Fruit fly (Drosophila melanogaster) whole organism, embryonic: ENCODE data around the gene Nlg4.

Source experiments
- Antp ChIP-seq: fragments of 200-800 bp; sonication (Bioruptor generic); optimal IDR thresholded peaks from 3 replicates; lab custom pipeline; 2016; ENCODE audit warnings: missing biosample characterization, missing genetic modification characterization
- BtbVII ChIP-seq: fragments of 200-800 bp; sonication (Bioruptor generic); optimal IDR thresholded peaks from 3 replicates; lab custom pipeline; 2017; ENCODE audit warnings: missing biosample characterization, mild to moderate bottlenecking, missing genetic modification characterization
- CG10431 ChIP-seq: fragments of 200-800 bp; sonication (Bioruptor generic); optimal IDR thresholded peaks from 3 replicates; lab custom pipeline; 2018; ENCODE audit warnings: missing biosample characterization, mild to moderate bottlenecking, missing genetic modification characterization
- CG11247 ChIP-seq: fragments of 200-800 bp; sonication (Bioruptor generic); IDR thresholded peaks from 2 replicates; pipeline ENCODE4 v1.3.6; 2022; ENCODE audit warnings: missing biosample characterization, missing genetic modification characterization
- CG13296 ChIP-seq: fragments of 200-800 bp; sonication (Bioruptor generic); optimal IDR thresholded peaks from 3 replicates; lab custom pipeline; 2018; ENCODE audit warnings: missing biosample characterization, mild to moderate bottlenecking, missing genetic modification characterization
- CG14710 ChIP-seq: fragments of 200-800 bp; sonication (Bioruptor generic); optimal IDR thresholded peaks from 3 replicates; lab custom pipeline; 2019; ENCODE audit warnings: missing biosample characterization, mild to moderate bottlenecking, missing genetic modification characterization, moderate library complexity
- CG14860 ChIP-seq: fragments of 200-800 bp; sonication (Bioruptor generic); IDR thresholded peaks from 3 replicates; pipeline ENCODE4 v1.3.6; 2022; ENCODE audit warnings: missing biosample characterization, missing genetic modification characterization; ENCODE audit not compliant: partially characterized antibody
- CG15269 ChIP-seq: fragments of 200-800 bp; sonication (Bioruptor generic); optimal IDR thresholded peaks from 2 replicates; lab custom pipeline; 2018; ENCODE audit warnings: missing biosample characterization, mild to moderate bottlenecking, missing genetic modification characterization, moderate library complexity
- CG15696 ChIP-seq: fragments of 200-800 bp; sonication (Bioruptor generic); optimal IDR thresholded peaks from 2 replicates; lab custom pipeline; 2019; ENCODE audit warnings: missing biosample characterization, mild to moderate bottlenecking, missing genetic modification characterization, moderate library complexity
- CG1602 ChIP-seq: fragments of 200-800 bp; sonication (Bioruptor generic); optimal IDR thresholded peaks from 3 replicates; lab custom pipeline; 2016; ENCODE audit warnings: missing biosample characterization, missing genetic modification characterization
- CG17186 ChIP-seq: fragments of 200-800 bp; sonication (Bioruptor generic); optimal IDR thresholded peaks from 3 replicates; lab custom pipeline; 2017; ENCODE audit warnings: missing biosample characterization, missing genetic modification reagents, missing genetic modification characterization
- CG17829 ChIP-seq: fragments of 200-800 bp; optimal IDR thresholded peaks from 2 replicates; lab custom pipeline; 2019; ENCODE audit warnings: missing biosample characterization, mild to moderate bottlenecking, missing genetic modification characterization, moderate library complexity
- CG30403 ChIP-seq: fragments of 200-800 bp; sonication (Bioruptor generic); optimal IDR thresholded peaks from 3 replicates; lab custom pipeline; 2016; ENCODE audit warnings: missing biosample characterization, missing genetic modification characterization
- CG43689 ChIP-seq: fragments of 200-800 bp; sonication (Bioruptor generic); IDR thresholded peaks from 2 replicates; pipeline ENCODE4 v1.3.6; 2022; ENCODE audit warnings: missing biosample characterization, missing genetic modification characterization
- CG6654 ChIP-seq: fragments of 200-800 bp; sonication (Bioruptor generic); optimal IDR thresholded peaks from 2 replicates; lab custom pipeline; 2017; ENCODE audit warnings: missing biosample characterization, mild to moderate bottlenecking, missing genetic modification characterization
- Deaf1 ChIP-seq: fragments of 200-800 bp; optimal IDR thresholded peaks from 3 replicates; lab custom pipeline; 2019; ENCODE audit warnings: missing biosample characterization, mild to moderate bottlenecking, missing genetic modification characterization, moderate library complexity
- E2f1 ChIP-seq: fragments of 200-800 bp; sonication (Bioruptor generic); IDR thresholded peaks from 2 replicates; pipeline ENCODE4 v1.3.6; 2022; ENCODE audit warnings: missing biosample characterization, missing genetic modification characterization
- ERR ChIP-seq: fragments of 200-800 bp; sonication (Bioruptor generic); optimal IDR thresholded peaks from 2 replicates; lab custom pipeline; 2016; ENCODE audit warnings: missing biosample characterization, missing genetic modification characterization
- Ets65A ChIP-seq: fragments of 200-800 bp; sonication (Bioruptor generic); peaks from one replicate; lab custom pipeline; 2016; ENCODE audit warnings: missing biosample characterization, missing genetic modification characterization
- Gsc ChIP-seq: fragments of 200-800 bp; sonication (Bioruptor generic); IDR thresholded peaks from 2 replicates; pipeline ENCODE4 v1.3.6; 2022; ENCODE audit warnings: missing biosample characterization, missing genetic modification characterization
- H15 ChIP-seq: fragments of 200-800 bp; sonication (Bioruptor generic); IDR thresholded peaks from 3 replicates; pipeline ENCODE4 v1.3.6; 2022; ENCODE audit warnings: missing biosample characterization, missing genetic modification characterization
- HLH54F ChIP-seq: fragments of 200-800 bp; sonication (Bioruptor generic); optimal IDR thresholded peaks from 3 replicates; lab custom pipeline; 2016; ENCODE audit warnings: missing biosample characterization, missing genetic modification characterization
- MBD-R2 ChIP-seq: fragments of 200-800 bp; sonication (Bioruptor generic); IDR thresholded peaks from 2 replicates; pipeline ENCODE4 v1.3.6; 2022; ENCODE audit warnings: missing biosample characterization, missing genetic modification characterization
- NK7.1 ChIP-seq: fragments of 200-800 bp; sonication (Bioruptor generic); optimal IDR thresholded peaks from 3 replicates; lab custom pipeline; 2016; ENCODE audit warnings: missing biosample characterization, missing genetic modification characterization
- Nf-YA ChIP-seq: fragments of 200-800 bp; sonication (Bioruptor generic); IDR thresholded peaks from 2 replicates; pipeline ENCODE4 v1.3.6; 2022; ENCODE audit warnings: missing biosample characterization, missing genetic modification characterization
- Nf-YC ChIP-seq: fragments of 200-800 bp; optimal IDR thresholded peaks from 3 replicates; lab custom pipeline; 2019; ENCODE audit warnings: missing biosample characterization, mild to moderate bottlenecking, missing genetic modification characterization, moderate library complexity
- Oaz ChIP-seq: fragments of 200-800 bp; sonication (Bioruptor generic); IDR thresholded peaks from 2 replicates; pipeline ENCODE4 v1.3.6; 2022; ENCODE audit warnings: missing biosample characterization, missing genetic modification characterization
- PHDP ChIP-seq: fragments of 200-800 bp; sonication (Bioruptor generic); optimal IDR thresholded peaks from 3 replicates; lab custom pipeline; 2018; ENCODE audit warnings: missing biosample characterization, mild to moderate bottlenecking, missing genetic modification characterization, moderate library complexity
- Rfx ChIP-seq: fragments of 200-800 bp; sonication (Bioruptor generic); IDR thresholded peaks from 2 replicates; pipeline ENCODE4 v1.3.6; 2022; ENCODE audit warnings: missing biosample characterization, missing genetic modification characterization
- Xbp1 ChIP-seq: fragments of 200-800 bp; sonication (Bioruptor generic); optimal IDR thresholded peaks from 3 replicates; lab custom pipeline; 2016; ENCODE audit warnings: missing biosample characterization, mild to moderate bottlenecking, missing genetic modification characterization
- amos ChIP-seq: fragments of 200-800 bp; sonication (Bioruptor generic); IDR thresholded peaks from 2 replicates; pipeline ENCODE4 v1.3.6; 2022; ENCODE audit warnings: missing biosample characterization, missing genetic modification characterization; ENCODE audit not compliant: partially characterized antibody
- bcd ChIP-seq: fragments of 200-800 bp; sonication (Bioruptor generic); optimal IDR thresholded peaks from 2 replicates; lab custom pipeline; 2017; ENCODE audit warnings: missing biosample characterization, mild to moderate bottlenecking, missing genetic modification characterization
- cas ChIP-seq: fragments of 200-800 bp; sonication (Bioruptor generic); IDR thresholded peaks from 2 replicates; pipeline ENCODE4 v1.3.6; 2022; ENCODE audit warnings: missing biosample characterization, missing genetic modification characterization
- crc ChIP-seq: fragments of 200-800 bp; sonication (Bioruptor generic); optimal IDR thresholded peaks from 2 replicates; lab custom pipeline; 2016; ENCODE audit warnings: missing biosample characterization, missing genetic modification characterization
- dmrt99B ChIP-seq: fragments of 200-800 bp; sonication (Bioruptor generic); optimal IDR thresholded peaks from 2 replicates; lab custom pipeline; 2018; ENCODE audit warnings: missing biosample characterization, mild to moderate bottlenecking, missing genetic modification characterization, moderate library complexity
- grn ChIP-seq: fragments of 200-800 bp; sonication (Bioruptor generic); optimal IDR thresholded peaks from 3 replicates; lab custom pipeline; 2017; ENCODE audit warnings: missing biosample characterization, missing genetic modification characterization
- gro ChIP-seq: fragments of 200-800 bp; sonication (Bioruptor generic); optimal IDR thresholded peaks from 2 replicates; lab custom pipeline; 2016; ENCODE audit warnings: missing biosample characterization, missing genetic modification characterization
- h ChIP-seq: fragments of >200 bp; optimal IDR thresholded peaks from 2 replicates; lab custom pipeline; 2017
- her ChIP-seq: fragments of 200-800 bp; sonication (Bioruptor generic); optimal IDR thresholded peaks from 2 replicates; lab custom pipeline; 2016; ENCODE audit warnings: missing biosample characterization, missing genetic modification characterization
- hkb ChIP-seq, 2 experiments: fragments of 200-800 bp in 1 of 2; fragments of >200 bp in 1 of 2; sonication (Bioruptor generic) in 1 of 2; IDR thresholded peaks in 1 of 2; optimal IDR thresholded peaks in 1 of 2; 2 replicates each; pipeline versions ENCODE4 v1.3.6 to Lab custom; 2017 to 2022; ENCODE audit warnings: missing biosample characterization in 1 of 2, missing genetic modification characterization in 1 of 2
- mam ChIP-seq: fragments of 200-800 bp; sonication (Bioruptor generic); optimal IDR thresholded peaks from 3 replicates; lab custom pipeline; 2016; ENCODE audit warnings: missing biosample characterization, missing genetic modification characterization
- nau ChIP-seq: fragments of 200-800 bp; sonication (Bioruptor generic); optimal IDR thresholded peaks from 3 replicates; lab custom pipeline; 2017; ENCODE audit warnings: missing biosample characterization, mild to moderate bottlenecking, missing genetic modification characterization, missing genetic modification reagents
- otp ChIP-seq: fragments of 200-800 bp; sonication (Bioruptor generic); IDR thresholded peaks from 3 replicates; pipeline ENCODE4, ENCODE4 v1.3.6; 2022; ENCODE audit warnings: missing biosample characterization, missing genetic modification characterization
- salm ChIP-seq: fragments of 200-800 bp; sonication (Bioruptor generic); optimal IDR thresholded peaks from 2 replicates; lab custom pipeline; 2018; ENCODE audit warnings: missing biosample characterization, mild to moderate bottlenecking, missing genetic modification characterization
- sens-2 ChIP-seq: fragments of 200-800 bp; sonication (Bioruptor generic); IDR thresholded peaks from 2 replicates; pipeline ENCODE4 v1.3.6; 2022; ENCODE audit warnings: missing biosample characterization, missing genetic modification characterization
- sna ChIP-seq: fragments of 200-800 bp; sonication (Bioruptor generic); IDR thresholded peaks from 2 replicates; pipeline ENCODE4 v1.3.6; 2022; ENCODE audit warnings: missing biosample characterization, missing genetic modification characterization; ENCODE audit not compliant: partially characterized antibody
- so ChIP-seq: fragments of 200-800 bp; sonication (Bioruptor generic); IDR thresholded peaks from 3 replicates; pipeline ENCODE4 v1.3.6; 2022; ENCODE audit warnings: missing biosample characterization, missing genetic modification characterization
- unc-4 ChIP-seq: fragments of 200-800 bp; sonication (Bioruptor generic); IDR thresholded peaks from 2 replicates; pipeline ENCODE4 v1.3.6; 2022; ENCODE audit warnings: missing biosample characterization, missing genetic modification characterization; ENCODE audit not compliant: partially characterized antibody
- vfl ChIP-seq: fragments of 200-800 bp; sonication (Bioruptor generic); optimal IDR thresholded peaks from 2 replicates; lab custom pipeline; 2016; ENCODE audit warnings: missing biosample characterization, missing genetic modification characterization
- zen2 ChIP-seq: fragments of 200-800 bp; sonication (Bioruptor generic); IDR thresholded peaks from 3 replicates; pipeline ENCODE4 v1.3.6; 2022; ENCODE audit warnings: missing biosample characterization, missing genetic modification characterization; ENCODE audit not compliant: partially characterized antibody

The Nlg4 gene

dm6 chr3R:20259440-20260170 lies 55.0 kb downstream of the Nlg4 start (continued):
- TF ChIP-seq sens-2 (GFP tag; lab: Robert Waterston, UW) (no peak), CG1602 (GFP tag; lab: Kevin White, UChicago) (peak; percentile 20), CG14710 (peak; percentile 51), ERR (GFP tag; lab: Kevin White, UChicago) (no peak), Xbp1 (GFP tag; lab: Kevin White, UChicago) (no peak), Nf-YA (GFP tag; lab: Robert Waterston, UW) (no peak), grn (GFP tag; lab: Kevin White, UChicago) (peak; percentile 41), CG17829 (tag; lab: Kevin White, UChicago) (no peak), zen2 (GFP tag; lab: Robert Waterston, UW) (no peak), salm (peak; percentile 50), CG13296 (GFP tag; lab: Kevin White, UChicago) (peak; percentile 42), CG30403 (GFP tag; lab: Kevin White, UChicago) (no peak), Nf-YC (tag; lab: Kevin White, UChicago) (no peak), E2f1 (GFP tag; lab: Robert Waterston, UW) (no peak; the same call in 1 of the 2 replicates), gro (GFP tag; lab: Kevin White, UChicago) (no peak), crc (GFP tag; lab: Kevin White, UChicago) (no peak), BtbVII (GFP tag; lab: Kevin White, UChicago) (no peak), h (lab: Kevin White, UChicago) (no peak), mam (no peak), PHDP (peak; percentile 60), Gsc (GFP tag; lab: Robert Waterston, UW) (no peak), Antp (GFP tag; lab: Kevin White, UChicago) (no peak), otp (GFP tag; lab: Robert Waterston, UW) (no peak), CG17186 (GFP tag; lab: Kevin White, UChicago) (no peak), CG15269 (tag; lab: Kevin White, UChicago) (peak; percentile 50), CG43689 (GFP tag; lab: Robert Waterston, UW) (no peak), vfl (GFP tag; lab: Kevin White, UChicago) (no peak), CG11247 (no peak), Rfx (GFP tag; lab: Robert Waterston, UW) (peak; percentile 43; the same call in 1 of the 2 replicates), H15 (GFP tag; lab: Robert Waterston, UW) (no peak), CG6654 (GFP tag; lab: Kevin White, UChicago) (no peak), hkb (optimal IDR thresholded peaks at IDR 0.05; lab: Kevin White, UChicago) (no peak), hkb (GFP tag; IDR thresholded peaks at IDR 0.05; lab: Robert Waterston, UW) (peak; percentile 30), bcd (no peak), dmrt99B (tag; lab: Kevin White, UChicago) (peak; percentile 50), CG10431 (GFP tag; lab: Kevin White, UChicago) (no peak), her (GFP tag; lab: Kevin White, UChicago) (no peak), CG14860 (GFP tag; lab: Robert Waterston, UW) (no peak), nau (GFP tag; lab: Kevin White, UChicago) (peak; percentile 62), Deaf1 (no peak), cas (GFP tag; lab: Robert Waterston, UW) (no peak), sna (GFP tag; lab: Robert Waterston, UW) (no peak), HLH54F (no peak), CG15696 (peak; percentile 63), amos (GFP tag; lab: Robert Waterston, UW) (no peak), unc-4 (GFP tag; lab: Robert Waterston, UW) (no peak), NK7.1 (GFP tag; lab: Kevin White, UChicago) (no peak), MBD-R2 (GFP tag; lab: Robert Waterston, UW) (no peak), Oaz (GFP tag; lab: Robert Waterston, UW) (no peak), so (no peak), Ets65A (GFP tag; lab: Kevin White, UChicago) (no peak)
